Fruit fly (Drosophila melanogaster): ENCODE measurements around the gene emc.

emc gene

dm6 chr3L:747716-748328, 1.4 kb upstream of the emc start (continued):
- TF ChIP-seq Hr3 (GFP tag; optimal IDR thresholded peaks at IDR 0.05) (no peak), Pdp1 (GFP tag; optimal IDR thresholded peaks at IDR 0.05) (no peak), CG12299 (tag; optimal IDR thresholded peaks at IDR 0.05) (no peak), p53 (GFP tag; optimal IDR thresholded peaks at IDR 0.05) (no peak), CG13624 (GFP tag; optimal IDR thresholded peaks at IDR 0.05) (no peak), lmd (GFP tag; IDR thresholded peaks at IDR 0.05) (no peak), CG10267 (tag; optimal IDR thresholded peaks at IDR 0.05) (no peak), row (GFP tag; IDR thresholded peaks at IDR 0.05) (no peak), CG6813 (GFP tag; optimal IDR thresholded peaks at IDR 0.05) (no peak), Sry-δ (GFP tag; optimal IDR thresholded peaks at IDR 0.05) (no peak), corto (GFP tag; optimal IDR thresholded peaks at IDR 0.05) (no peak), nom (GFP tag; optimal IDR thresholded peaks at IDR 0.05) (no peak), ken (GFP tag; IDR thresholded peaks at IDR 0.05) (no peak), ab (GFP tag; optimal IDR thresholded peaks at IDR 0.05) (no peak), jigr1 (GFP tag; IDR thresholded peaks at IDR 0.05) (no peak), CG17359 (tag; optimal IDR thresholded peaks at IDR 0.05) (no peak), pros (GFP tag; optimal IDR thresholded peaks at IDR 0.05) (peak; percentile 54), grn (GFP tag; optimal IDR thresholded peaks at IDR 0.05) (peak; percentile 70), dpn (GFP tag; optimal IDR thresholded peaks at IDR 0.05) (no peak), CG3847 (GFP tag; IDR thresholded peaks at IDR 0.05) (no peak), z (GFP tag; IDR thresholded peaks at IDR 0.05) (0 out of 3 replicates have a peak, but pooled peaks have one; percentile 22), so (GFP tag; IDR thresholded peaks at IDR 0.05) (0 out of 3 replicates have a peak, but pooled peaks have one; percentile 26)

- TF ChIP-seq CG10267 (tag; optimal IDR thresholded peaks at IDR 0.05) (no peak), ash1 (GFP tag; optimal IDR thresholded peaks at IDR 0.05) (peak; percentile 38), Side (GFP tag; optimal IDR thresholded peaks at IDR 0.05) (no peak), zf30C (GFP tag; optimal IDR thresholded peaks at IDR 0.05) (peak; percentile 37), al (GFP tag; IDR thresholded peaks at IDR 0.05) (no peak), C15 (GFP tag; IDR thresholded peaks at IDR 0.05) (no peak), Camta (GFP tag; optimal IDR thresholded peaks at IDR 0.05) (no peak), CG3995 (GFP tag; optimal IDR thresholded peaks at IDR 0.05) (no peak), Doc3 (GFP tag; IDR thresholded peaks at IDR 0.05; ENCODE audit: partially characterized antibody) (peak; percentile 47; the same call in 1 of the 3 replicates), CG1233 (GFP tag; optimal IDR thresholded peaks at IDR 0.05) (no peak), Nf-YB (GFP tag; optimal IDR thresholded peaks at IDR 0.05) (peak; percentile 98), pfk (GFP tag; optimal IDR thresholded peaks at IDR 0.05) (no peak), wor (GFP tag; IDR thresholded peaks at IDR 0.05) (no peak), CG10543 (GFP tag; optimal IDR thresholded peaks at IDR 0.05) (no peak), CG1792 (GFP tag; optimal IDR thresholded peaks at IDR 0.05) (no peak), CG42726 (GFP tag; IDR thresholded peaks at IDR 0.05; ENCODE audit: partially characterized antibody) (no peak), rib (GFP tag; IDR thresholded peaks at IDR 0.05) (no peak), Nf-YA (GFP tag; IDR thresholded peaks at IDR 0.05) (peak; percentile 44; the same call in 1 of the 2 replicates), CG17612 (GFP tag; IDR thresholded peaks at IDR 0.05) (no peak), chif (GFP tag; optimal IDR thresholded peaks at IDR 0.05) (no peak), jumu (GFP tag; optimal IDR thresholded peaks at IDR 0.05) (no peak), CG14014 (GFP tag; IDR thresholded peaks at IDR 0.05) (no peak), Pdp1 (GFP tag; optimal IDR thresholded peaks at IDR 0.05) (no peak), CG3726 (GFP tag; IDR thresholded peaks at IDR 0.05) (no peak), CG9797 (GFP tag; optimal IDR thresholded peaks at IDR 0.05) (no peak), emc (GFP tag; optimal IDR thresholded peaks at IDR 0.05) (no peak), Oaz (GFP tag; IDR thresholded peaks at IDR 0.05) (no peak), CG2875 (GFP tag; optimal IDR thresholded peaks at IDR 0.05) (no peak), CG30431 (GFP tag; optimal IDR thresholded peaks at IDR 0.05) (no peak)
Observed at dm6 chr3L:748329-749198, 636 bp upstream of the emc start.
